Fruit fly (Drosophila melanogaster) whole organism, embryonic: ENCODE measurements around the gene Acyp.

ENCODE experiments used
- Aef1 ChIP-seq: fragments of 200-800 bp; sonication (Bioruptor generic); IDR thresholded peaks from 3 replicates; pipeline ENCODE4 v1.3.6; 2022; ENCODE audit warnings: missing biosample characterization, missing genetic modification characterization
- CG10959 ChIP-seq: fragments of 200-800 bp; sonication (Bioruptor generic); IDR thresholded peaks from 2 replicates; pipeline ENCODE4 v1.3.6; 2022; ENCODE audit warnings: missing biosample characterization, missing genetic modification characterization
- CG11247 ChIP-seq: fragments of 200-800 bp; sonication (Bioruptor generic); IDR thresholded peaks from 2 replicates; pipeline ENCODE4 v1.3.6; 2022; ENCODE audit warnings: missing biosample characterization, missing genetic modification characterization
- CG12299 ChIP-seq: fragments of 200-800 bp; sonication (Bioruptor generic); optimal IDR thresholded peaks from 2 replicates; lab custom pipeline; 2018; ENCODE audit warnings: missing biosample characterization, mild to moderate bottlenecking, missing genetic modification characterization
- CG15514 ChIP-seq: fragments of 200-800 bp; sonication (Bioruptor generic); optimal IDR thresholded peaks from 3 replicates; lab custom pipeline; 2017; ENCODE audit warnings: missing biosample characterization, missing genetic modification characterization, mild to moderate bottlenecking, moderate library complexity, missing genetic modification reagents
- CG17328 ChIP-seq: fragments of 200-800 bp; sonication (Bioruptor generic); IDR thresholded peaks from 2 replicates; pipeline ENCODE4 v1.3.6; 2022; ENCODE audit warnings: missing biosample characterization, missing genetic modification characterization
- CG18011 ChIP-seq: fragments of 200-800 bp; sonication (Bioruptor generic); optimal IDR thresholded peaks from 2 replicates; lab custom pipeline; 2017; ENCODE audit warnings: missing biosample characterization, missing genetic modification characterization, mild to moderate bottlenecking, moderate library complexity, missing genotype
- CG1832 ChIP-seq: fragments of 200-800 bp; sonication (Bioruptor generic); optimal IDR thresholded peaks from 2 replicates; lab custom pipeline; 2017; ENCODE audit warnings: missing biosample characterization, mild to moderate bottlenecking, missing genetic modification characterization, inconsistent platforms
- CG2129 ChIP-seq: fragments of 200-800 bp; sonication (Bioruptor generic); IDR thresholded peaks from 2 replicates; pipeline ENCODE4 v1.3.6; 2022; ENCODE audit warnings: missing biosample characterization, missing genetic modification characterization; ENCODE audit not compliant: partially characterized antibody
- CG30431 ChIP-seq: fragments of 200-800 bp; sonication (Bioruptor generic); optimal IDR thresholded peaks from 2 replicates; lab custom pipeline; 2017; ENCODE audit warnings: missing biosample characterization, missing genetic modification characterization
- CG33213 ChIP-seq: fragments of 200-800 bp; sonication (Bioruptor generic); optimal IDR thresholded peaks from 3 replicates; lab custom pipeline; 2016; ENCODE audit warnings: missing biosample characterization, missing genetic modification characterization
- CG4282 ChIP-seq: fragments of 200-800 bp; sonication (Bioruptor generic); optimal IDR thresholded peaks from 2 replicates; lab custom pipeline; 2016; ENCODE audit warnings: missing biosample characterization, missing genetic modification characterization
- CG4707 ChIP-seq: fragments of 200-800 bp; sonication (Bioruptor generic); optimal IDR thresholded peaks from 2 replicates; lab custom pipeline; 2018; ENCODE audit warnings: missing biosample characterization, mild to moderate bottlenecking, missing genetic modification characterization, moderate library complexity
- CG4730 ChIP-seq: fragments of 200-800 bp; sonication (Bioruptor generic); IDR thresholded peaks from 2 replicates; pipeline ENCODE4 v1.3.6; 2022; ENCODE audit warnings: missing biosample characterization, missing genetic modification characterization
- CG5180 ChIP-seq: fragments of 200-800 bp; sonication (Bioruptor generic); optimal IDR thresholded peaks from 3 replicates; lab custom pipeline; 2017; ENCODE audit warnings: missing biosample characterization, missing genetic modification characterization, mild to moderate bottlenecking, moderate library complexity, missing genetic modification reagents
- CG5245 ChIP-seq: fragments of 200-800 bp; sonication (Bioruptor generic); optimal IDR thresholded peaks from 3 replicates; lab custom pipeline; 2016; ENCODE audit warnings: missing biosample characterization, missing genetic modification characterization
- CG7963 ChIP-seq: fragments of 200-800 bp; sonication (Bioruptor generic); IDR thresholded peaks from 3 replicates; pipeline ENCODE4 v1.3.6; 2022; ENCODE audit warnings: missing biosample characterization, missing genetic modification characterization; ENCODE audit not compliant: partially characterized antibody
- CG7987 ChIP-seq: fragments of 200-800 bp; sonication (Bioruptor generic); optimal IDR thresholded peaks from 2 replicates; lab custom pipeline; 2018; ENCODE audit warnings: missing biosample characterization, mild to moderate bottlenecking, missing genetic modification characterization, moderate library complexity
- CG8388 ChIP-seq: fragments of 200-800 bp; sonication (Bioruptor generic); optimal IDR thresholded peaks from 2 replicates; lab custom pipeline; 2019; ENCODE audit warnings: missing biosample characterization, mild to moderate bottlenecking, missing genetic modification characterization, moderate library complexity
- CG9727 ChIP-seq: fragments of 200-800 bp; sonication (Bioruptor generic); optimal IDR thresholded peaks from 3 replicates; lab custom pipeline; 2017; ENCODE audit warnings: missing biosample characterization, mild to moderate bottlenecking, missing genetic modification characterization
- CTCF ChIP-seq: fragments of 200-800 bp; sonication (Bioruptor generic); optimal IDR thresholded peaks from 2 replicates; lab custom pipeline; 2017; ENCODE audit warnings: missing biosample characterization, mild to moderate bottlenecking, missing genetic modification characterization, moderate library complexity
- Dek ChIP-seq: fragments of 200-800 bp; sonication (Bioruptor generic); optimal IDR thresholded peaks from 3 replicates; lab custom pipeline; 2019; ENCODE audit warnings: missing biosample characterization, mild to moderate bottlenecking, missing genetic modification characterization, moderate library complexity
- Dref ChIP-seq: fragments of 200-800 bp; sonication (Bioruptor generic); IDR thresholded peaks from 2 replicates; pipeline ENCODE4 v1.3.6; 2022; ENCODE audit warnings: missing biosample characterization, missing genetic modification characterization
- HLHmδ ChIP-seq: fragments of 200-800 bp; sonication (Bioruptor generic); optimal IDR thresholded peaks from 2 replicates; lab custom pipeline; 2018; ENCODE audit warnings: missing biosample characterization, mild to moderate bottlenecking, missing genetic modification characterization, moderate library complexity
- Hr3 ChIP-seq: fragments of 200-800 bp; sonication (Bioruptor generic); optimal IDR thresholded peaks from 3 replicates; lab custom pipeline; 2016; ENCODE audit warnings: missing biosample characterization, missing genetic modification characterization
- Hr39 ChIP-seq: fragments of >200 bp; optimal IDR thresholded peaks from 2 replicates; lab custom pipeline; 2017
- Mad ChIP-seq: fragments of 200-800 bp; sonication (Bioruptor generic); optimal IDR thresholded peaks from 2 replicates; lab custom pipeline; 2016; ENCODE audit warnings: missing biosample characterization, missing genetic modification characterization
- Mrtf ChIP-seq: fragments of 200-800 bp; sonication (Bioruptor generic); IDR thresholded peaks from 3 replicates; pipeline ENCODE4 v1.3.6; 2022; ENCODE audit warnings: missing biosample characterization, missing genetic modification characterization
- Neu2 ChIP-seq: fragments of 200-800 bp; sonication (Bioruptor generic); optimal IDR thresholded peaks from 3 replicates; lab custom pipeline; 2016; ENCODE audit warnings: missing biosample characterization, missing genetic modification characterization, borderline replicate concordance
- Optix ChIP-seq: fragments of 200-800 bp; sonication (Bioruptor generic); IDR thresholded peaks from 3 replicates; pipeline ENCODE4 v1.3.6; 2022; ENCODE audit warnings: missing biosample characterization, missing genetic modification characterization
- PHDP ChIP-seq: fragments of 200-800 bp; sonication (Bioruptor generic); optimal IDR thresholded peaks from 3 replicates; lab custom pipeline; 2018; ENCODE audit warnings: missing biosample characterization, mild to moderate bottlenecking, missing genetic modification characterization, moderate library complexity
- Pdp1 ChIP-seq, 2 experiments: fragments of 200-800 bp; sonication (Bioruptor generic); optimal IDR thresholded peaks; 3 replicates each; lab custom pipeline; 2016; ENCODE audit warnings: missing biosample characterization in 2 of 2, missing genetic modification characterization in 2 of 2, mild to moderate bottlenecking in 1 of 2, moderate library complexity in 1 of 2
- Sox102F ChIP-seq: fragments of 200-800 bp; sonication (Bioruptor generic); optimal IDR thresholded peaks from 2 replicates; lab custom pipeline; 2018; ENCODE audit warnings: missing biosample characterization, mild to moderate bottlenecking, missing genetic modification characterization, moderate library complexity
- Stat92E ChIP-seq, 3 experiments: fragments of >200 bp in 2 of 3; fragments of 200-800 bp in 1 of 3; sonication (Bioruptor generic) in 1 of 3; optimal IDR thresholded peaks; 2 replicates each; lab custom pipeline; 2017 to 2019; ENCODE audit warnings: missing biosample characterization in 3 of 3, missing genetic modification characterization in 3 of 3, mild to moderate bottlenecking in 1 of 3, moderate library complexity in 1 of 3
- Tbp ChIP-seq: fragments of >200 bp; optimal IDR thresholded peaks from 2 replicates; lab custom pipeline; 2018; ENCODE audit warnings: missing biosample characterization, missing genetic modification characterization
- bbx ChIP-seq: fragments of 200-800 bp; sonication (Bioruptor generic); IDR thresholded peaks from 2 replicates; pipeline ENCODE4 v1.3.6; 2022; ENCODE audit warnings: missing biosample characterization, missing genetic modification characterization; ENCODE audit not compliant: partially characterized antibody
- caup ChIP-seq: fragments of 200-800 bp; sonication (Bioruptor generic); optimal IDR thresholded peaks from 3 replicates; lab custom pipeline; 2017; ENCODE audit warnings: missing biosample characterization, mild to moderate bottlenecking, missing genetic modification characterization, moderate library complexity; ENCODE audit not compliant: severe bottlenecking
- dm ChIP-seq: fragments of 200-800 bp; sonication (Bioruptor generic); optimal IDR thresholded peaks from 3 replicates; lab custom pipeline; 2016; ENCODE audit warnings: missing biosample characterization, missing genetic modification characterization
- ewg ChIP-seq: fragments of 200-800 bp; sonication (Bioruptor generic); optimal IDR thresholded peaks from 3 replicates; lab custom pipeline; 2017; ENCODE audit warnings: mild to moderate bottlenecking, missing biosample characterization, missing genetic modification reagents, missing genetic modification characterization
- eyg ChIP-seq: fragments of 200-800 bp; sonication (Bioruptor generic); optimal IDR thresholded peaks from 3 replicates; lab custom pipeline; 2016; ENCODE audit warnings: missing biosample characterization, missing genetic modification characterization
- fd3F ChIP-seq: fragments of 200-800 bp; sonication (Bioruptor generic); optimal IDR thresholded peaks from 2 replicates; lab custom pipeline; 2018; ENCODE audit warnings: missing biosample characterization, mild to moderate bottlenecking, missing genetic modification characterization, moderate library complexity
- luna ChIP-seq: fragments of 200-800 bp; sonication (Bioruptor generic); optimal IDR thresholded peaks from 2 replicates; lab custom pipeline; 2016; ENCODE audit warnings: missing biosample characterization, missing genetic modification characterization
- mld ChIP-seq: fragments of 200-800 bp; sonication (Bioruptor generic); IDR thresholded peaks from 3 replicates; pipeline ENCODE4 v1.3.6; 2022; ENCODE audit warnings: missing biosample characterization, missing genetic modification characterization; ENCODE audit not compliant: partially characterized antibody
- pho ChIP-seq: fragments of 200-800 bp; sonication (Bioruptor generic); optimal IDR thresholded peaks from 2 replicates; lab custom pipeline; 2016; ENCODE audit warnings: missing biosample characterization, missing genetic modification characterization
- pzg ChIP-seq: fragments of 200-800 bp; sonication (Bioruptor generic); optimal IDR thresholded peaks from 3 replicates; lab custom pipeline; 2018; ENCODE audit warnings: missing biosample characterization, mild to moderate bottlenecking, missing genetic modification characterization, moderate library complexity
- run ChIP-seq: fragments of 200-800 bp; sonication (Bioruptor generic); optimal IDR thresholded peaks from 3 replicates; lab custom pipeline; 2018; ENCODE audit warnings: missing biosample characterization, mild to moderate bottlenecking, missing genetic modification characterization
- sisA ChIP-seq: fragments of 200-800 bp; sonication (Bioruptor generic); IDR thresholded peaks from 2 replicates; pipeline ENCODE4 v1.3.6; 2022; ENCODE audit warnings: missing biosample characterization, missing genetic modification characterization
- sqz ChIP-seq: fragments of 200-800 bp; sonication (Bioruptor generic); optimal IDR thresholded peaks from 3 replicates; lab custom pipeline; 2018; ENCODE audit warnings: missing biosample characterization, mild to moderate bottlenecking, missing genetic modification characterization
- sug ChIP-seq: fragments of 200-800 bp; optimal IDR thresholded peaks from 2 replicates; lab custom pipeline; 2019; ENCODE audit warnings: missing biosample characterization, mild to moderate bottlenecking, missing genetic modification characterization, moderate library complexity

Acyp gene

dm6 chr2L:13904331-13904911 lies 7.5 kb upstream of the Acyp start, which contains the start of gene Smg5 (continued):
- TF ChIP-seq Mrtf (GFP tag; lab: Robert Waterston, UW) = peak; percentile 97
- TF ChIP-seq CG1832 = no peak
- TF ChIP-seq Sox102F (GFP tag; lab: Kevin White, UChicago) = peak; percentile 98
- peak; percentile 96 for TF ChIP-seq CG11247 (GFP tag; lab: Robert Waterston, UW)
- peak; percentile 97 for TF ChIP-seq CG10959 (GFP tag; lab: Robert Waterston, UW)
- peak; percentile 69 for TF ChIP-seq Dek
- peak; percentile 96 for TF ChIP-seq CG33213
- peak; percentile 91 for TF ChIP-seq mld (GFP tag; lab: Robert Waterston, UW)
- peak; percentile 87 for TF ChIP-seq CG18011
- peak; percentile 92 for TF ChIP-seq eyg (GFP tag; lab: Kevin White, UChicago)
- TF ChIP-seq dm (GFP tag; lab: Kevin White, UChicago) = peak; percentile 97
- peak; percentile 55; the same call in 1 of the 2 replicates for TF ChIP-seq CG2129 (GFP tag; lab: Robert Waterston, UW)
- peak; percentile 80 for TF ChIP-seq CG15514
- peak; percentile 87 for TF ChIP-seq fd3F
- peak; percentile 4 for TF ChIP-seq HLHmδ (GFP tag; lab: Kevin White, UChicago)
- peak; percentile 95 for TF ChIP-seq Mad (GFP tag; lab: Kevin White, UChicago)
- TF ChIP-seq sqz (GFP tag; lab: Kevin White, UChicago) = no peak
- peak; percentile 97 for TF ChIP-seq ewg (GFP tag; lab: Kevin White, UChicago)
- TF ChIP-seq CG5245 (GFP tag; lab: Kevin White, UChicago) = peak; percentile 75
- TF ChIP-seq pzg (GFP tag; lab: Kevin White, UChicago) = peak; percentile 85
- peak; percentile 35 for TF ChIP-seq CG4707 (GFP tag; lab: Kevin White, UChicago)
- TF ChIP-seq Stat92E (GFP tag; optimal IDR thresholded peaks at IDR 0.05; lab: Kevin White, UChicago) = no peak
- TF ChIP-seq caup (GFP tag; lab: Kevin White, UChicago) = peak; percentile 88
- peak; percentile 90 for TF ChIP-seq sug
- peak; percentile 75 for TF ChIP-seq CG8388 (GFP tag; lab: Kevin White, UChicago)
- peak; percentile 99 for TF ChIP-seq CG4282 (GFP tag; lab: Kevin White, UChicago)
- peak; percentile 78 for TF ChIP-seq CG12299 (tag; lab: Kevin White, UChicago)
- peak; percentile 95 for TF ChIP-seq Hr3
- peak; percentile 86 for TF ChIP-seq CG7987
- no peak for TF ChIP-seq Tbp
- TF ChIP-seq CTCF (GFP tag; lab: Kevin White, UChicago) = peak; percentile 42
- peak; percentile 93 for TF ChIP-seq bbx
- peak; percentile 24 for TF ChIP-seq run (tag; lab: Kevin White, UChicago)
- TF ChIP-seq luna (GFP tag; lab: Kevin White, UChicago) = peak; percentile 92
- peak; percentile 87 to 92 for TF ChIP-seq Pdp1 (GFP tag; optimal IDR thresholded peaks at IDR 0.05; lab: Kevin White, UChicago)
- TF ChIP-seq Neu2 (GFP tag; lab: Kevin White, UChicago) = peak; percentile 1
- peak; percentile 93 for TF ChIP-seq CG9727 (GFP tag; lab: Kevin White, UChicago)
- peak; percentile 99 for TF ChIP-seq Optix (GFP tag; lab: Robert Waterston, UW)
- TF ChIP-seq Aef1 (GFP tag; lab: Robert Waterston, UW) = peak; percentile 97
- peak; percentile 83 for TF ChIP-seq Dref
- peak; percentile 95 for TF ChIP-seq CG7963 (GFP tag; lab: Robert Waterston, UW)
- peak; percentile 95 for TF ChIP-seq CG17328 (GFP tag; lab: Robert Waterston, UW)
- TF ChIP-seq PHDP = peak; percentile 96
- TF ChIP-seq CG4730 = peak; percentile 92
- TF ChIP-seq pho (GFP tag; lab: Kevin White, UChicago) = peak; percentile 98
- TF ChIP-seq CG30431 (GFP tag; lab: Kevin White, UChicago) = peak; percentile 89
- TF ChIP-seq CG5180 (GFP tag; lab: Kevin White, UChicago) = no peak
- TF ChIP-seq sisA (GFP tag; lab: Robert Waterston, UW) = peak; percentile 98
- no peak for TF ChIP-seq Hr39 (lab: Kevin White, UChicago)
